Worm (Caenorhabditis elegans): ENCODE measurements around the gene tag-267.

DNA sequence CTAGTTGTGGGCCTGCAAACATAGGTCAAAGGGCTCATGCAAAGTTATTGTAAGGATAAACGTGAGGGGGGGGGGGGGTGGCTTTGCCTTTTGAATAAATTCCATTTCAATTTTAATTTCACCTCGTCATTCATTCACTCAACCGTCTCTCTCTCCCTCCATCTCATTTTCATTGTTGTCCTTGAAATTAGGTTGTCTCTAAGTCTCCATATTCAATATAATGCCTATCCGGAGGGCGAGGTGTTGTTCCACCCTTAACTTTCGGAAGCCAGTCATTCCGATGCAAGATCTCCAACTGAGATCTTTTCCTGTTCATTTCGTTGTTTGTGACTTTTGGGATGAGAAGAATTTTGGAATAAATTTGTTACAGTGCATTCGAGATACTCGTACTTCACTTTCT, 16.7 kb downstream of the tag-267 start:
- TF ChIP-seq zim-3 (tag; optimal IDR thresholded peaks at IDR 0.05) (no peak), hmg-20 (GFP tag; IDR thresholded peaks at IDR 0.05) (no peak), ceh-58 (GFP tag; IDR thresholded peaks at IDR 0.05) (no peak), ztf-28 (GFP tag; IDR thresholded peaks at IDR 0.05) (no peak), unc-62 (GFP tag; optimal IDR thresholded peaks at IDR 0.05) (no peak), K11D2.4 (GFP tag; IDR thresholded peaks at IDR 0.05) (no peak), pbrm-1 (GFP tag; IDR thresholded peaks at IDR 0.05) (no peak), attf-5 (GFP tag; optimal IDR thresholded peaks at IDR 0.05) (no peak), ets-4 (GFP tag; optimal IDR thresholded peaks at IDR 0.05) (no peak), cebp-1 (GFP tag; IDR thresholded peaks at IDR 0.05) (no peak), cebp-1 (tag; optimal IDR thresholded peaks at IDR 0.05) (no peak), snpc-1.1 (tag; optimal IDR thresholded peaks at IDR 0.05; ENCODE audit: insufficient read depth) (no peak), lsy-27 (tag; optimal IDR thresholded peaks at IDR 0.05; ENCODE audit: borderline replicate concordance, insufficient read depth) (no peak)
